Worm (Caenorhabditis elegans): Measurements from ENCODE around the gene vps-22.

vps-22 gene

ce11 chrIII:4998111-4998859 is 36.0 kb upstream of the vps-22 start, which contains the start of gene tmem-131:
Gene tmem-131, minus strand, starts transcription at chrIII:4998161.
- TF ChIP-seq aptf-3 (GFP tag; IDR thresholded peaks at IDR 0.05) (no peak), aptf-2 (GFP tag; conservative IDR thresholded peaks at IDR 0.05) (peak; percentile 82), hmg-1.2 (GFP tag; IDR thresholded peaks at IDR 0.05) (peak; percentile 64), ets-4 (GFP tag; optimal IDR thresholded peaks at IDR 0.05) (no peak), let-607 (tag; optimal IDR thresholded peaks at IDR 0.05) (peak in 1 of 2 experiments; percentile 43)

DNA sequence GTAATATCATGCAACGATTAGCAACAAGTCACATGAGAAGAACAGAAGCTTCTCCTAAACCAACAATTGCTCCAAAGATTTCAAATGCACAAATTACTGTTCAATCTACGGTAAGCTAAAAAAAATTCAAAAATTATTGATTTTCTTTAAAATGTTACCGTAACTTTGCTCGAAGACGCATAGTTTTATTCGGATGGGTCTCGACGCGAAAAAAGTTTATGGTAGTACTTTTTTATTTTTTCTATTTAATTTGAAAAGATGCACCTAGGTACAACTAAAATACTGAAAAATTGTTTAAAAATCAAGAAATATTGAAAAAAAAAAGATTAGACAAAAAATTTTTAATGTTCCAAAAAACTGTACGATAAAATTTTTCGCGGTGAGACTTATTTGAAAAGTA is 25.4 kb upstream of the vps-22 start:
- TF ChIP-seq xnd-1 (tag; optimal IDR thresholded peaks at IDR 0.05) (peak; percentile 81), lin-54 (GFP tag; optimal IDR thresholded peaks at IDR 0.05) (peak; percentile 7), F33H1.4 (GFP tag; IDR thresholded peaks at IDR 0.05) (peak; percentile 85), madf-6 (GFP tag; IDR thresholded peaks at IDR 0.05) (peak; percentile 84), lsl-1 (GFP tag; optimal IDR thresholded peaks at IDR 0.05) (peak; percentile 92), B0035.1 (tag; optimal IDR thresholded peaks at IDR 0.05) (no peak), madf-8 (GFP tag; conservative IDR thresholded peaks at IDR 0.05) (peak; percentile 62), him-1 (tag; optimal IDR thresholded peaks at IDR 0.05) (no peak)

ce11 chrIII:4986790-4987259 is 24.5 kb upstream of the vps-22 start, which contains the start of the genes C27F2.10 and wdr-60:
Gene C27F2.10, minus strand, starts transcription at chrIII:4986898.
Gene wdr-60, plus strand, starts transcription at chrIII:4987209.
- TF ChIP-seq dox-1 (GFP tag; IDR thresholded peaks at IDR 0.05) (0 out of 2 replicates have a peak, but pooled peaks have one; percentile 21), madf-6 (GFP tag; IDR thresholded peaks at IDR 0.05) (peak; percentile 63), rec-8 (tag; optimal IDR thresholded peaks at IDR 0.05) (no peak), F57A8.1 (GFP tag; optimal IDR thresholded peaks at IDR 0.05) (no peak), lsl-1 (GFP tag; optimal IDR thresholded peaks at IDR 0.05) (peak; percentile 17), lin-54 (GFP tag; optimal IDR thresholded peaks at IDR 0.05) (peak; percentile 78), F33H1.4 (GFP tag; IDR thresholded peaks at IDR 0.05) (peak; percentile 37; the same call in 1 of the 2 replicates), K12H6.12 (tag; optimal IDR thresholded peaks at IDR 0.05) (no peak), dpl-1 (GFP tag; optimal IDR thresholded peaks at IDR 0.05) (peak; percentile 58), efl-1 (GFP tag; optimal IDR thresholded peaks at IDR 0.05) (peak; percentile 63), nfya-2 (GFP tag; IDR thresholded peaks at IDR 0.05) (no peak), madf-8 (GFP tag; conservative IDR thresholded peaks at IDR 0.05) (0 out of 2 replicates have a peak, but pooled peaks have one; percentile 5)

ce11 chrIII:4984444-4985086 is 22.3 kb upstream of the vps-22 start, which contains the start of gene C27F2.7:
Gene C27F2.7, minus strand, starts transcription at chrIII:4984494.
- peak; percentile 70; the same call in 1 of the 2 replicates for TF ChIP-seq madf-3 (GFP tag; IDR thresholded peaks at IDR 0.05)
- peak; percentile 66 for TF ChIP-seq ekl-4 (GFP tag; IDR thresholded peaks at IDR 0.05)
- peak; percentile 94 for TF ChIP-seq madf-6 (GFP tag; IDR thresholded peaks at IDR 0.05)
- peak; percentile 83 for TF ChIP-seq rcor-1 (GFP tag; IDR thresholded peaks at IDR 0.05)
- TF ChIP-seq hrde-1 (tag; optimal IDR thresholded peaks at IDR 0.05; ENCODE audit: borderline replicate concordance), result peak; percentile 29
- 0 out of 2 replicates have a peak, but pooled peaks have one; percentile 38 for TF ChIP-seq ztf-25 (GFP tag; IDR thresholded peaks at IDR 0.05)
- TF ChIP-seq ets-4 (GFP tag; optimal IDR thresholded peaks at IDR 0.05), result no peak
- TF ChIP-seq B0336.3 (GFP tag; IDR thresholded peaks at IDR 0.05), result peak; percentile 79
- TF ChIP-seq lin-40 (tag; optimal IDR thresholded peaks at IDR 0.05), result no peak
- TF ChIP-seq zim-3 (tag; optimal IDR thresholded peaks at IDR 0.05), result no peak
- peak; percentile 22; the same call in 1 of the 2 replicates for TF ChIP-seq attf-6 (GFP tag; IDR thresholded peaks at IDR 0.05)
- peak; percentile 68; the same call in 1 of the 2 replicates for TF ChIP-seq B0019.2 (GFP tag; conservative IDR thresholded peaks at IDR 0.05)
- no peak for TF ChIP-seq ceh-40 (GFP tag; IDR thresholded peaks at IDR 0.05)
- peak; percentile 76 for TF ChIP-seq F33H1.4 (GFP tag; IDR thresholded peaks at IDR 0.05)
- TF ChIP-seq Y79H2A.3 (GFP tag; conservative IDR thresholded peaks at IDR 0.05), result peak; percentile 73; the same call in 1 of the 2 replicates
- peak; percentile 70 for TF ChIP-seq hsf-1 (GFP tag; IDR thresholded peaks at IDR 0.05)
- no peak for TF ChIP-seq F55B11.4 (tag; optimal IDR thresholded peaks at IDR 0.05; ENCODE audit: borderline replicate concordance, insufficient read depth)
- peak; percentile 95 for TF ChIP-seq nfyb-1 (GFP tag; IDR thresholded peaks at IDR 0.05)
- TF ChIP-seq Y53G8AR.9 (GFP tag; conservative IDR thresholded peaks at IDR 0.05), result 0 out of 2 replicates have a peak, but pooled peaks have one; percentile 57
- peak; percentile 81 for TF ChIP-seq Y95B8A.8 (GFP tag; IDR thresholded peaks at IDR 0.05)
- peak; percentile 82 for TF ChIP-seq efl-1 (GFP tag; optimal IDR thresholded peaks at IDR 0.05)
- no peak for TF ChIP-seq sptf-2 (GFP tag; optimal IDR thresholded peaks at IDR 0.05)
